Worm (Caenorhabditis elegans) whole organism, late embryonic: ENCODE results near the gene F22H10.2.

Experiments used
- C38D4.7 ChIP-seq: fragments of 200-800 bp; sonication (Bioruptor generic); optimal IDR thresholded peaks from 2 replicates; lab custom pipeline; 2018; ENCODE audit warnings: mild to moderate bottlenecking, missing genetic modification characterization, moderate library complexity, missing compliant biosample characterization
- ama-1 ChIP-seq: fragments of 150-350 bp; optimal IDR thresholded peaks from 2 replicates; lab custom pipeline; 2014
- fax-1 ChIP-seq: sonication (generic microtip); optimal IDR thresholded peaks from 2 replicates; lab custom pipeline; 2016; ENCODE audit warnings: missing genotype, missing genetic modification characterization, missing compliant biosample characterization
- hlh-15 ChIP-seq: sonication (generic microtip); optimal IDR thresholded peaks from 2 replicates; lab custom pipeline; 2016; ENCODE audit warnings: missing genetic modification characterization, missing compliant biosample characterization
- sox-4 ChIP-seq: sonication (generic microtip); optimal IDR thresholded peaks from 2 replicates; lab custom pipeline; 2017; ENCODE audit warnings: mild to moderate bottlenecking, missing genetic modification characterization, inconsistent platforms, missing compliant biosample characterization

- TF ChIP-seq C38D4.7 (no peak), ama-1 (lab: Kevin White, UChicago) (no peak), fax-1 (tag; lab: Kevin White, UChicago) (no peak), hlh-15 (tag; lab: Kevin White, UChicago) (no peak), sox-4 (tag; lab: Kevin White, UChicago) (no peak)
These were observed 17.5 kb downstream of the F22H10.2 start for ce11 chrX:16696822-16697221.
